Worm (Caenorhabditis elegans): ENCODE measurements around the gene tag-340.

DNA sequence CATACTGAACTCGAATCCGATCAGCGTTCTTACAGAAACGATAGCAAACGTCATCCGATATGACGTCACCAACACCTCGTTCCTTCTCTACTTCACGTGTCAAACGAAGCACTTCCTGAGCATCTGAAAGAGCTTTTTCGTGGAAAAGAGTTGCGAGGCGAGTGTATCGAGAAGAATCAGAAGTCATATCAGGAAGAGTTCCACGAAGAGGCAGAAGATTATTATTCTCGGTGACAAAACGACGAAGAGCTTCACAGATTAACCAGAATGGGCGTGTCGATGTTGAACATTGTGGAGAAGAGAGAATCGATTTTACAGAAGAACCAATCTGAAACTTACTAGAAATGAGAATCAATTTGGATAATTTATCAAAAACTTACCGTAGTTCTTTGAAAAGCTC, 18.6 kb downstream of the tag-340 start:
- TF ChIP-seq dao-5 (tag; optimal IDR thresholded peaks at IDR 0.05) (no peak), W03F9.2 (tag; optimal IDR thresholded peaks at IDR 0.05) (no peak), him-1 (tag; optimal IDR thresholded peaks at IDR 0.05) (no peak)

Measured in whole organism, L4/young adult.